Worm (Caenorhabditis elegans): ENCODE results near the gene Y94H6A.3.

DNA sequence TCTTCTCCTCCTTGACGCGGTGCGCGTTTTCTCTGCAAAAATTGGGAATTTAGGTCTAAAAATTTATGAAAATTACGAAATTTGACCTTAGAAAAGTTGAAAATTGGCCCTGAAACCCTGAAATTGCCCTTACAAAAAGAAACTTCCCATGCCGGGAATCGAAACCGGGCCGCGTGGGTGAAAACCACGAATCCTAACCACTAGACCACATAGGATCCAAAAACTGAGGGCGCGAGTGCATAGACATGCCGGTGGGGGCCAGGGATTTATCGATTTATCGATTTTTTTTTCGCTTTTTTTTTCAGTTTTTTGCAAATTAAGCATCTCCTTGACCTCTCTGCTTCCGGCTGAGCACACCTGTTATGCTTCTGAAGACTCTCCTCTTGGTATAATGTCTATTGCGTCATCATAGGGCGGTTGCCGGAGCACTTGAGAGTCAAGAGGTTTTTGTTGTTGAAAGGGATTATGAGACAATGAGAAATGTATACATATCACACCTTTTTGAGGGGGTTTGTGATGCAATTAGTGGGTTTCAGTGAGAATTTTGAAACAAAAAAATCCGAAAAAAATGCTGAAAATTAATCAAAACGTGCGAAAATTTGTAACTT lies 36.5 kb upstream of the Y94H6A.3 start:
- no peak for TF ChIP-seq nhr-28 (tag; optimal IDR thresholded peaks at IDR 0.05)
- TF ChIP-seq blmp-1 (tag; optimal IDR thresholded peaks at IDR 0.05): no peak
- no peak for TF ChIP-seq ama-1 (optimal IDR thresholded peaks at IDR 0.05)
- no peak for TF ChIP-seq unc-30 (tag; optimal IDR thresholded peaks at IDR 0.05)
- TF ChIP-seq egl-13 (tag; optimal IDR thresholded peaks at IDR 0.05): no peak
- no peak for TF ChIP-seq fkh-4 (tag; optimal IDR thresholded peaks at IDR 0.05; ENCODE audit: borderline replicate concordance)
- no peak for TF ChIP-seq unc-130 (tag; optimal IDR thresholded peaks at IDR 0.05)
- TF ChIP-seq elt-3 (tag; optimal IDR thresholded peaks at IDR 0.05): no peak
- TF ChIP-seq isw-1 (GFP tag; IDR thresholded peaks at IDR 0.05): no peak
- TF ChIP-seq snpc-4 (tag; optimal IDR thresholded peaks at IDR 0.05): no peak
- no peak for TF ChIP-seq aly-2 (tag; optimal IDR thresholded peaks at IDR 0.05)
- TF ChIP-seq egl-27 (tag; optimal IDR thresholded peaks at IDR 0.05): no peak
